Fruit fly (Drosophila melanogaster) whole organism, prepupa: ENCODE data around the gene cni.

Experiments used
- CG11294 ChIP-seq: fragments of 200-800 bp; sonication (Bioruptor generic); IDR thresholded peaks from 2 replicates; pipeline ENCODE4 v1.3.6; 2022; ENCODE audit warnings: missing biosample characterization, missing genetic modification characterization
- CG6854 ChIP-seq: fragments of 200-800 bp; sonication (Bioruptor generic); optimal IDR thresholded peaks from 2 replicates; lab custom pipeline; 2017; ENCODE audit warnings: missing biosample characterization, mild to moderate bottlenecking, missing genetic modification characterization
- CG7368 ChIP-seq: fragments of 200-800 bp; sonication (Bioruptor generic); optimal IDR thresholded peaks from 3 replicates; lab custom pipeline; 2016; ENCODE audit warnings: missing biosample characterization, missing genetic modification characterization
- CG8632 ChIP-seq: fragments of 200-800 bp; sonication (Bioruptor generic); optimal IDR thresholded peaks from 3 replicates; lab custom pipeline; 2016; ENCODE audit warnings: missing biosample characterization, missing genetic modification characterization
- Met ChIP-seq: fragments of 200-800 bp; sonication (Bioruptor generic); optimal IDR thresholded peaks from 3 replicates; lab custom pipeline; 2016; ENCODE audit warnings: missing biosample characterization, missing genetic modification characterization
- OdsH ChIP-seq: fragments of 200-800 bp; sonication (Bioruptor generic); optimal IDR thresholded peaks from 3 replicates; lab custom pipeline; 2016; ENCODE audit warnings: missing biosample characterization, missing genetic modification characterization

dm6 chr2L:16315027-16315426 lies 4.5 kb upstream of the cni start:
- TF ChIP-seq CG8632 (GFP tag; lab: Kevin White, UChicago) (no peak), Met (GFP tag; lab: Kevin White, UChicago) (no peak), CG6854 (GFP tag; lab: Kevin White, UChicago) (no peak), OdsH (no peak), CG7368 (GFP tag; lab: Kevin White, UChicago) (no peak), CG11294 (no peak)
